Worm (Caenorhabditis elegans) whole organism, early embryonic: ENCODE measurements around the gene ogr-2.

Source experiments
- B0310.2 ChIP-seq: sonication (generic microtip); optimal IDR thresholded peaks from 2 replicates; lab custom pipeline; 2016; ENCODE audit warnings: mild to moderate bottlenecking, missing genetic modification characterization, missing compliant biosample characterization
- F13C5.2 ChIP-seq: sonication (generic microtip); optimal IDR thresholded peaks from 2 replicates; lab custom pipeline; 2017; ENCODE audit warnings: mild to moderate bottlenecking, missing genetic modification characterization, inconsistent platforms, missing compliant biosample characterization
- ama-1 ChIP-seq: fragments of 150-350 bp; optimal IDR thresholded peaks from 2 replicates; lab custom pipeline; 2014
- ceh-36 ChIP-seq: sonication (generic microtip); optimal IDR thresholded peaks from 2 replicates; lab custom pipeline; 2016; ENCODE audit warnings: missing genetic modification characterization, inconsistent platforms, missing compliant biosample characterization
- flt-1 ChIP-seq: fragments of 200-800 bp; sonication (Bioruptor generic); IDR thresholded peaks from 2 replicates; pipeline ENCODE4 v1.3.6; 2022; ENCODE audit warnings: missing genetic modification characterization, missing compliant biosample characterization
- hmg-4 ChIP-seq: fragments of 200-800 bp; sonication (Bioruptor generic); optimal IDR thresholded peaks from 2 replicates; lab custom pipeline; 2018; ENCODE audit warnings: mild to moderate bottlenecking, missing genetic modification characterization, missing compliant biosample characterization
- pes-1 ChIP-seq: fragments of 200-800 bp; sonication (Bioruptor generic); IDR thresholded peaks from 2 replicates; pipeline ENCODE4 v1.3.6; 2022; ENCODE audit warnings: missing genetic modification reagents, missing genetic modification characterization, missing compliant biosample characterization
- scrt-1 ChIP-seq: fragments of 200-800 bp; sonication (Bioruptor generic); IDR thresholded peaks from 2 replicates; pipeline ENCODE4 v1.3.6; 2022; ENCODE audit warnings: missing genetic modification characterization, missing compliant biosample characterization
- sea-1 ChIP-seq: fragments of 200-800 bp; sonication (Bioruptor generic); conservative IDR thresholded peaks from 2 replicates; pipeline ENCODE4 v1.3.6; 2022; ENCODE audit warnings: missing genetic modification characterization, missing compliant biosample characterization

DNA sequence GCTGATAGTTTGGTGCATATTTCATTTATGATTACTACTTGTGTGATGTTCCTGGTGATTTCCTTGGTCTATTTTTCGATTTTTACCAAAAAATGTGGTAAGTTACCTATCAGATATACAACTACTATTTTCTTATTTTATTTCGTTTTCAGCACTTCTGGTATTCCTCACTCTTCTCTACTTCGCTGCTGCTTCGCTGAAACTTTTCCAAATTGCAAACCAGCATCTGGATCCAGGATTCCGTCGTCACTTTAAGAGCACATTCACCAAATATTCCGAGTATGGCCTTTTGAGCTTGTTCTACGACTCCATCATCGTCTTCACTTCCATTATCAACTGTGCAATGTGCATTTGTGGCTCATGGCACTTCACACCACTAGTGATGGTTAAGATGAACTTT, 32.4 kb upstream of the ogr-2 start:
- no peak for TF ChIP-seq scrt-1 (GFP tag; lab: Robert Waterston, UW)
- no peak for TF ChIP-seq sea-1 (GFP tag; lab: Robert Waterston, UW)
- no peak for TF ChIP-seq pes-1
- no peak for TF ChIP-seq ceh-36 (tag; lab: Kevin White, UChicago)
- TF ChIP-seq hmg-4 = no peak
- no peak for TF ChIP-seq flt-1 (GFP tag; lab: Robert Waterston, UW)
- TF ChIP-seq B0310.2 (tag; lab: Kevin White, UChicago) = no peak
- TF ChIP-seq ama-1 (lab: Kevin White, UChicago) = no peak
- TF ChIP-seq F13C5.2 = no peak
